Worm (Caenorhabditis elegans) whole organism, late embryonic: ENCODE results near the gene Y38F2AL.12.

Source experiments
- Y22D7AL.16 ChIP-seq: sonication (generic microtip); optimal IDR thresholded peaks from 2 replicates; lab custom pipeline; 2016; ENCODE audit warnings: missing genetic modification characterization, missing compliant biosample characterization
- ama-1 ChIP-seq: fragments of 150-350 bp; optimal IDR thresholded peaks from 2 replicates; lab custom pipeline; 2014
- ceh-22 ChIP-seq: sonication (generic microtip); optimal IDR thresholded peaks from 2 replicates; lab custom pipeline; 2017; ENCODE audit warnings: missing biosample characterization, missing genetic modification characterization
- dmd-4 ChIP-seq: sonication (generic microtip); optimal IDR thresholded peaks from 2 replicates; lab custom pipeline; 2016; ENCODE audit warnings: borderline replicate concordance, missing genetic modification characterization, missing compliant biosample characterization
- dve-1 ChIP-seq: sonication (generic microtip); optimal IDR thresholded peaks from 2 replicates; lab custom pipeline; 2017; ENCODE audit warnings: antibody characterized with exemption, mild to moderate bottlenecking, missing genetic modification characterization, missing compliant biosample characterization
- eyg-1 ChIP-seq: sonication (generic microtip); optimal IDR thresholded peaks from 2 replicates; lab custom pipeline; 2016; ENCODE audit warnings: missing genotype, missing genetic modification characterization, missing compliant biosample characterization
- fkh-10 ChIP-seq: fragments of 150-350 bp; optimal IDR thresholded peaks from 2 replicates; lab custom pipeline; 2014; ENCODE audit warnings: missing biosample characterization, missing genetic modification reagents, missing genetic modification characterization
- fkh-6 ChIP-seq: sonication (generic microtip); optimal IDR thresholded peaks from 2 replicates; lab custom pipeline; 2016; ENCODE audit warnings: missing genetic modification characterization, missing compliant biosample characterization
- npax-4 ChIP-seq: sonication (generic microtip); optimal IDR thresholded peaks from 2 replicates; lab custom pipeline; 2016; ENCODE audit warnings: missing genetic modification characterization, missing compliant biosample characterization
- sox-4 ChIP-seq: sonication (generic microtip); optimal IDR thresholded peaks from 2 replicates; lab custom pipeline; 2017; ENCODE audit warnings: mild to moderate bottlenecking, missing genetic modification characterization, inconsistent platforms, missing compliant biosample characterization
- tbx-2 ChIP-seq: sonication (generic microtip); optimal IDR thresholded peaks from 2 replicates; lab custom pipeline; 2016; ENCODE audit warnings: missing genetic modification characterization, missing compliant biosample characterization
- unc-55 ChIP-seq: sonication (generic microtip); optimal IDR thresholded peaks from 2 replicates; lab custom pipeline; 2017; ENCODE audit warnings: missing biosample characterization, missing genetic modification reagents, missing genetic modification characterization

DNA sequence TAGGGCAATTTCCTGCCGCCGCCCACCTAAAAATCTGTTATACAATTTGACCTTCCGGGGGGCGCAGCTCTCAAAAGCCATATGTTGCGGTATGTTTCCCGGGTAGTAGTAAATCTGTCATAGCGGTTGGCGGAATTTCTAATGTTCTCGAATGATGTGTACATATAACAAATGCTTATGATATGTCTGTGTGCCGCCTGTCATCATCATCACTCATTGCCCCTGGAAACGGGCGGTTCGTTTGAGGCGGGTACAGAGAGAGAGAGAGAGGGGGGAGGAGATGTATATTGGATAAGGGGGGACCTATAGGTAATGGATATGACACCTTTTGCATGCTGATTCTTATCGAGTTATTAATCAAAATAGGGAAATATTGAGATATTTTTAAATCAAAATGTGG, 19.7 kb upstream of the Y38F2AL.12 start:
- TF ChIP-seq ama-1 (lab: Kevin White, UChicago) (no peak), dmd-4 (tag; lab: Kevin White, UChicago) (no peak), fkh-10 (GFP tag; lab: Kevin White, UChicago) (no peak), tbx-2 (tag; lab: Kevin White, UChicago) (no peak), sox-4 (tag; lab: Kevin White, UChicago) (no peak), ceh-22 (tag; lab: Kevin White, UChicago) (no peak), unc-55 (GFP tag; lab: Kevin White, UChicago) (peak; percentile 61), fkh-6 (tag; lab: Kevin White, UChicago) (no peak), npax-4 (tag; lab: Kevin White, UChicago) (no peak), Y22D7AL.16 (tag; lab: Kevin White, UChicago) (no peak), eyg-1 (no peak), dve-1 (tag; lab: Kevin White, UChicago) (no peak)
